Worm (Caenorhabditis elegans): ENCODE results near the gene snt-2.

The snt-2 gene

DNA sequence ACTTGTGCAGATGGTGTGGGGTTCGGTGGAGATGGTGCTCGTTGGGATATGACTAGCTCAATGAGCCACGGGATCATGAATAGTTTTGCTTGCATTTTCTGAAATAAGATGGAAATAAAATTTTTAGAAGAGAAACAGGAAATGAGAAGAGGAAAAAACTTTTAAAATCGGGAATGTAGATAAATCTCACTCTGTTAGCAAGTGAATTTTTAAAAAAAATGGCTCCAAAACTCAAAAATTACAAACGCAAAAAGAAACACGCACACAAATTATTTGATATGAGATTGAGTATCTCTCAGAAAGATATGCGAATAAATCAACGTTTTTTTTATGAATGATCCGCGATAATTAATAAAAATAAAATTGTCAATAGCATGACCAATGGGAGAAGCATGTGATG lies 35.6 kb downstream of the snt-2 start, which contains the start of gene T17H7.7:
Gene T17H7.7 (minus strand): TSS at position 101 of the 400 bp plus-strand sequence.
- no peak for TF ChIP-seq pag-3 (tag; optimal IDR thresholded peaks at IDR 0.05; ENCODE audit: borderline replicate concordance)
- no peak for TF ChIP-seq odd-2 (tag; optimal IDR thresholded peaks at IDR 0.05)
- no peak for TF ChIP-seq unc-42 (tag; optimal IDR thresholded peaks at IDR 0.05)
- no peak for TF ChIP-seq ets-4 (tag; optimal IDR thresholded peaks at IDR 0.05)
- no peak for TF ChIP-seq npax-4 (tag; optimal IDR thresholded peaks at IDR 0.05)
- no peak for TF ChIP-seq pat-9 (tag; optimal IDR thresholded peaks at IDR 0.05)
- no peak for TF ChIP-seq syd-9 (tag; optimal IDR thresholded peaks at IDR 0.05)
- no peak for TF ChIP-seq madf-2 (tag; optimal IDR thresholded peaks at IDR 0.05)
- no peak for TF ChIP-seq K02D7.2 (tag; optimal IDR thresholded peaks at IDR 0.05)
- TF ChIP-seq mec-3 (tag; optimal IDR thresholded peaks at IDR 0.05; ENCODE audit: borderline replicate concordance): no peak
- no peak for TF ChIP-seq pha-4 (tag; optimal IDR thresholded peaks at IDR 0.05)
- TF ChIP-seq ahr-1 (tag; optimal IDR thresholded peaks at IDR 0.05): no peak
- TF ChIP-seq ztf-16 (tag; optimal IDR thresholded peaks at IDR 0.05): no peak
- no peak for TF ChIP-seq ceh-22 (tag; optimal IDR thresholded peaks at IDR 0.05)
- TF ChIP-seq C38D4.7 (GFP tag; optimal IDR thresholded peaks at IDR 0.05): no peak
- no peak for TF ChIP-seq pha-2 (tag; optimal IDR thresholded peaks at IDR 0.05)
- no peak for TF ChIP-seq pax-1 (tag; optimal IDR thresholded peaks at IDR 0.05)

DNA sequence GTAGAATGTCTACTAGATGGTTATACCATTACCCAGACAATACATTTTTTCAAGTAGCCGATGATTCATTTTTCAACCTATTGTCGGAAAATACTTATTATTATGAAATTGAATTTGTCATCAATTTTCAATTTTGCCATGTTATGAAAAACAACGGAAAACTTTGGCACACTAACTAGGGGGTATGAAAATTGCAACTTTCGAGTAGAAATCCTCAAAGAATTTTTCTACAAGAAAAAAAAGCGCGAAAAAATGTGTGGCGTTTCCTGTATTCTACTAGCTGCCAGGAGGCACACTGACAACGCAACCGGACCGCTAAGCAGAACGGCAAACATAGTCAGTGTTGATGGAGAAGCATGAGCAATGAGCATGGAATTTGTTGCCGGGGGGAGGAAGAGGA lies 39.2 kb downstream of the snt-2 start:
- TF ChIP-seq gmeb-2 (tag; optimal IDR thresholded peaks at IDR 0.05) (no peak), eyg-1 (tag; optimal IDR thresholded peaks at IDR 0.05) (no peak), npax-4 (tag; optimal IDR thresholded peaks at IDR 0.05) (no peak), fkh-10 (GFP tag; optimal IDR thresholded peaks at IDR 0.05) (no peak), mec-3 (tag; optimal IDR thresholded peaks at IDR 0.05; ENCODE audit: borderline replicate concordance) (no peak), unc-86 (tag; optimal IDR thresholded peaks at IDR 0.05) (no peak), pha-2 (tag; optimal IDR thresholded peaks at IDR 0.05) (no peak), pat-9 (tag; optimal IDR thresholded peaks at IDR 0.05) (no peak), zip-5 (tag; optimal IDR thresholded peaks at IDR 0.05) (no peak), ceh-18 (tag; optimal IDR thresholded peaks at IDR 0.05) (no peak), hlh-6 (tag; optimal IDR thresholded peaks at IDR 0.05) (no peak), ceh-24 (tag; optimal IDR thresholded peaks at IDR 0.05) (no peak), lin-11 (tag; optimal IDR thresholded peaks at IDR 0.05) (no peak)

DNA sequence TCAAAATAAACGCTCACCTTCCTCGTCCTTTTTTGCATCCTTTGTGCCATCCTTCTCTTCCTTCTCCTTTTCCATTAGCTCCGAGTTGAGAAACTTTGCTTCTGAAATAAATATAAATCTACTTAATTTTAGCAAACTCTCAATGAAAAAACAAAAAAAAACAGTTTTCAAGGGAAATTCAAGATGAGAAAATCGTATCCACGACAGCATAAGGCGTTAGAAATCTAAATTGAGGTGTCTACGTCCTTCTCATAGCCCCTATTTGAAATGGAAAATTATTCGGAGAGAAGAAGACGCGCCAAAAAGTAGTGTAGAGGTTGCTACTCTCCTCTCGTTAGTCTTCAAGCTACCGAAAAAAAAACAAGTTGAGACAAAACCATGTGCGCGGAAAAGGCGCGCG lies 41.2 kb downstream of the snt-2 start, which contains the start of gene pat-12:
Gene pat-12 (minus strand): TSS at position 101 of the 400 bp plus-strand sequence.
- TF ChIP-seq elt-4 (tag; optimal IDR thresholded peaks at IDR 0.05) (no peak), tbx-2 (tag; optimal IDR thresholded peaks at IDR 0.05) (no peak), fkh-6 (tag; optimal IDR thresholded peaks at IDR 0.05) (no peak), ceh-9 (tag; optimal IDR thresholded peaks at IDR 0.05) (no peak), rnt-1 (tag; optimal IDR thresholded peaks at IDR 0.05) (no peak), eyg-1 (tag; optimal IDR thresholded peaks at IDR 0.05) (no peak), fkh-10 (GFP tag; optimal IDR thresholded peaks at IDR 0.05) (no peak), C38D4.7 (GFP tag; optimal IDR thresholded peaks at IDR 0.05) (no peak), ama-1 (optimal IDR thresholded peaks at IDR 0.05) (no peak), pha-2 (tag; optimal IDR thresholded peaks at IDR 0.05) (no peak), unc-86 (tag; optimal IDR thresholded peaks at IDR 0.05) (no peak), ceh-18 (tag; optimal IDR thresholded peaks at IDR 0.05) (no peak)

DNA sequence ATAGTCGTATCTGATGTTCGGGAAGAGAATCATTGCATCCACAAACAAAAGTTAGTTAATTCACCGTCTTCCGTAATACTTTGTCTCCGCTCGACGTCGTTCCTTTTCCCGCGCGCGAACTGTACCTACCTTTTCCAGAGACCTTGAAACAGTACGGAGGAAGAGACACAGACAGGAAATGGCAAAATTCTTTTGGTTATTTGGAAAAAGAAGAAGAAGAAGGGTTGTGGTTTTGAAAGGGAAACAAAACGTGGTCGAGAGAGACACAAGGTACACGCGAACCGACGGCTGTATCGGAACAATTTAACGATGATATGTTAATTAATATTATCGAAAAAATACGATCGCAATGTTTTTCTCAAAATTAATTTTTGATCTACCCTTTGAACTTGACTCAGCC lies 43.5 kb downstream of the snt-2 start:
- TF ChIP-seq ceh-45 (GFP tag; IDR thresholded peaks at IDR 0.05): no peak
- TF ChIP-seq Y22D7AL.16 (tag; optimal IDR thresholded peaks at IDR 0.05): no peak
- no peak for TF ChIP-seq ref-2 (tag; optimal IDR thresholded peaks at IDR 0.05)
- no peak for TF ChIP-seq unc-86 (tag; optimal IDR thresholded peaks at IDR 0.05)
- TF ChIP-seq odd-2 (tag; optimal IDR thresholded peaks at IDR 0.05): no peak
- TF ChIP-seq syd-9 (tag; optimal IDR thresholded peaks at IDR 0.05): no peak
- no peak for TF ChIP-seq pha-2 (tag; optimal IDR thresholded peaks at IDR 0.05)
- TF ChIP-seq ceh-14 (tag; optimal IDR thresholded peaks at IDR 0.05): no peak
- no peak for TF ChIP-seq ztf-16 (tag; optimal IDR thresholded peaks at IDR 0.05)
- no peak for TF ChIP-seq fax-1 (tag; optimal IDR thresholded peaks at IDR 0.05)
- TF ChIP-seq fkh-6 (tag; optimal IDR thresholded peaks at IDR 0.05): no peak
- TF ChIP-seq nhr-11 (tag; optimal IDR thresholded peaks at IDR 0.05): no peak
- no peak for TF ChIP-seq hlh-13 (GFP tag; optimal IDR thresholded peaks at IDR 0.05)
